Fruit fly (Drosophila melanogaster) S2 (cell line): ENCODE measurements around the gene Mp.

Experiments
- CG8478 ChIP-seq: fragments of >200 bp; optimal IDR thresholded peaks from 2 replicates; lab custom pipeline; 2018
- CTCF ChIP-seq, 2 experiments: fragments of >200 bp; optimal IDR thresholded peaks; 2 replicates each; lab custom pipeline; 2018

Mp gene

dm6 chr3L:7069099-7069498 lies 70.5 kb downstream of the Mp start, which contains the start of gene CG32391:
Gene CG32391 (minus strand): TSS chr3L:7069199.
- no peak for TF ChIP-seq CG8478
- no peak for TF ChIP-seq CTCF (optimal IDR thresholded peaks at IDR 0.05; lab: Kevin White, UChicago)

DNA sequence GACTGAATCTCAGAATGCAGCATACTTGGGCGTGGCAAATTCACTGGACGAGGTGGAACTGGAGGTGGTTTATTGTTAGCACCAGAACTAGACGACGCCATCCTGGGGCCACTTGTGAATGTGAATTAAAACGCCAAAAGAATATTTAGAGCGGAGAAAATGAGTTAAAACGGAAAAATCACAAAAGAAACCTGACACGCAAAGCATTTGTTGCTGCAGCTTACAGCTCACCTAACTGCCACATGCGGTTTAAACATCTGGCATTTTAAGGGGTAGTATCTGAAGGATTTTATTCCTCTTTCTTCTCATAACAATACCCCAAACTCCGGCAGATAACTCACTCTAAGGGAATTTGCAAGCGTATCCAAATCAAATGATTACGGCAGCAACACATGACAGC lies 76.5 kb downstream of the Mp start, which contains the start of gene CG34030:
CG34030 (minus strand) TSS at position 101 of the 400 bp plus-strand sequence.
- TF ChIP-seq CTCF (optimal IDR thresholded peaks at IDR 0.05; lab: Kevin White, UChicago), result no peak
- TF ChIP-seq CG8478, result no peak

- no peak for TF ChIP-seq CG8478
- TF ChIP-seq CTCF (optimal IDR thresholded peaks at IDR 0.05; lab: Kevin White, UChicago), result no peak
Measured at dm6 chr3L:7077258-7077657, 78.6 kb downstream of the Mp start, which contains the start of gene CG8641. Gene CG8641 (minus strand): TSS chr3L:7077462.

- no peak for TF ChIP-seq CG8478
- TF ChIP-seq CTCF (optimal IDR thresholded peaks at IDR 0.05; lab: Kevin White, UChicago), result no peak
Measured at dm6 chr3L:7082168-7082567, 83.5 kb downstream of the Mp start.

DNA sequence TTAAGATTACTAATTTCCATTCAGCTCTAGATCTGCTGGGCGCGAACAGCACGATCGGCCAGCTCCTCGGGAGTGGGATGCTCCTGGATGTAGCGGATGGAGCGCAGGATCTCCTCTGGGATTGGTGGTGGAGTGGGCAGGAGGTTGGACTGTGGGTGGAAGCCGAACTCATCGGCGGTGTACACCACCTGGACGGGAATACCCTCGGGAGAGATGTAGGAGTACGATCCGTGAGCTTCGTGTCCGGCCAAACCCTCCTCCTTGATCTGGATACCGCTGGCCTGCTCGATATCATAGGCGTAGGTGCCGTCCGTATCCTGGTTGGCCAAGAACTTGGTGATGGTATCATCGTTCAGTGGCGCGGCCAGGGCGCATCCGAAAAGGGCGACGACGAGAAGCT lies 87.5 kb downstream of the Mp start:
- no peak for TF ChIP-seq CG8478
- no peak for TF ChIP-seq CTCF (optimal IDR thresholded peaks at IDR 0.05; lab: Kevin White, UChicago)

DNA sequence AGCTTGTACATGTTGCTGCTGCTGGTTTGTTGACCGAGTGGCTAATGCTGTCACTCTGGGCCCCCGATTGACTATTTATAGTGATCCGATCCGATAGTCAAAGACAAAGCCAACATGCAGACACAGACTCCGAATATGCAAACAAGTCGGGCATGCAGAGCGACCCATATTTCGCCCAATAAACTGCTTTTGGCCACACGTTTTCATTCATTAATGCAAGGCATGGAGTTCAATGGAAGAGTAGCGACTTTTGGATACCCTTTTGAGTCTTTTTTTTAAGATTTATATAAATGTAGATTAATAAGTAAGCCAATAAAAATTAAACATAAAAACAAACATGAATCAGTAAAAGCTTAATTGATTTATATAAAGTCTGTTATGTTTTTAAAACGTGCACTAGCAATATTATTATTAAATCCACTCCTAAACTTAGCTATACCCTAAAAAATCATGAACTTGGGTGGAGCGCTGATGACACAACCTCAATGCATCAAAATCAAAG lies 88.0 kb downstream of the Mp start, which contains the start of gene Cpr65Ea:
Cpr65Ea (minus strand) TSS at position 51 of the 502 bp plus-strand sequence.
- no peak for TF ChIP-seq CTCF (optimal IDR thresholded peaks at IDR 0.05; lab: Kevin White, UChicago)
- no peak for TF ChIP-seq CG8478

DNA sequence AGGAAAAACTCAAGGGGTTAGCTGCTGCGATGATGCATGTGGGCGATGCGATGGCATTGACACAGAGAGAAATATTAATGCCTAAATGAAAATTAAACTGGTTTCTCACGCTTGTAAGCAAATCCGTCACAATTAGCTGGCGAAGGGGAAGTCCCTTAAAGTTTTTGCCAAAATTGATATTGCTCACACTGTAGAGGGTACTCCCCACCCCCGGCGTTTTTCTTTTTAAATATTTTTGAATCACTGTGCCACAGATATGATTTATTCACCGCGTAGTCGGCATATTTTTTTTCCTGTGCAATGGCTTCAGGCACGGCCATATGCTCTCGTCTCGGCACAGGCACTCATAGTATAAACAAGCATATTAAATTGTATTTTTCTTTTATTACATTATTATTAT lies 88.7 kb downstream of the Mp start:
- TF ChIP-seq CG8478, result no peak
- TF ChIP-seq CTCF (optimal IDR thresholded peaks at IDR 0.05; lab: Kevin White, UChicago), result no peak

dm6 chr3L:7088687-7089086 lies 90.0 kb downstream of the Mp start, which contains the start of gene Cpr65Eb:
Gene Cpr65Eb (minus strand): TSS chr3L:7088787.
- TF ChIP-seq CG8478 (no peak), CTCF (optimal IDR thresholded peaks at IDR 0.05; lab: Kevin White, UChicago) (no peak)

DNA sequence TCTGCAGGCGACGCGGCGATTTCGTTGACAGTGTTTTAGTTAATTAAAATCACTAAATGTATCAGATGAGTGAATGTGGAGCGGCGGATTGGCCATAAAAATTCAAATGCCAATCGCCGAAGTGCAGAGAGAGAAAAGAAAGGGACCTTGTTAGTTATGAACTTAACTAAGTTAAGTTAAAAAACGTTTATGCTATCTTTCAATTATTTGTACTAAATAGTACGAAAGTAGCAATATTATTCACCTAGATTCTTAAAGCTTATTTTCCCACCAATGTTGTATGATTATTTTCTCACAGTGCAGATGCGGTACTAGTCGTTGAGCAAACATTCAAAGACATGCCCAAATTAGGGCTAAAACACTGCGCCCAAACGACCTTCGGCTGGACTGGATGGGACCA lies 92.1 kb downstream of the Mp start:
- TF ChIP-seq CTCF (optimal IDR thresholded peaks at IDR 0.05; lab: Kevin White, UChicago) (no peak), CG8478 (no peak)

DNA sequence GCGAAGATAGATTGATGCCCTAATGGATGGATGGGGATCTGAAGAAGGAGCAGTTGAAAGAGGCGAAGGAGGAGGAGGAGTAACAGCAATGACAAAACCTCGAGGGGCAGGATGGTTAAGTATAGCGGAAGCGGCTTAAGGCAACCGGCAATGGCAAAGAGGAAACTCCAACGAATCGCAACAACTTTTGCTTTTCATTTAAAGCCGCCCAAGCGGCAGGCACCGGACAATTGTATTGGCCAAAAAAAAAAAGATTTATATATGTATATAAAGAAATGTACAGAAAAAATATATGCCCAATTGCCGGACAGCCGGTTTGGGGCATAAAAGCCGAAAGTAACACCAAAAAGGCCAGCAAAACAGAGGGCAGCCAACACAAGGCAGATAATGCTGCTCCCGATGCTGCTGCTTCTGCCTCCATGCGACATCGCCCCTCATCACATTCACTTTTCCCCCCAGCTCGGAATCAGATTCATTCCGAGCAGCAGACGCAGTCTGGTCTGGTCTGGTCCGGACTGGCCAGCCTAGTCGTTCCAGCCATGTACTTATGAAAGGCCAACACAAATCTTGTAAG lies 92.8 kb downstream of the Mp start:
- TF ChIP-seq CTCF (optimal IDR thresholded peaks at IDR 0.05; lab: Kevin White, UChicago), result no peak
- TF ChIP-seq CG8478, result no peak

DNA sequence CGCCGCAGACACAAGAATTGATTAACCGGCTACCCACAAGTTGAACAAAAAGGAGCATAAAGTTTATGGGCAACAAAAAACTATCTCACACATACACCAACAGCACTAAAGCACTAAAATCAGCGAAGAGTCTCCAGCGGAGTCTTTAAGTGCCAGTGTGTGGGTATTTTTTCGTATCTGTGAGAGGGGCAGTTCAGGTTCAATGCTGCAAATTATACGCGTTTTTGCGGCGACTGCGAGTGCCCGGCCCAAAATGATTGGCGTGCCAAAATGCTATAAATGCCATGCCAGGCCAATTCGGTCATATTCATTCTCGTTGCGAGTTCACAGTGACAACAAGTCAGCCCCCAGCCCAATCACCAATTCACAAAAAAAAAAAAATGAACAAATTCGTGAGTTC lies 94.3 kb downstream of the Mp start, which contains the start of gene Cpr65Ec:
Cpr65Ec (plus strand) TSS at position 301 of the 400 bp plus-strand sequence.
- no peak for TF ChIP-seq CTCF (optimal IDR thresholded peaks at IDR 0.05; lab: Kevin White, UChicago)

DNA sequence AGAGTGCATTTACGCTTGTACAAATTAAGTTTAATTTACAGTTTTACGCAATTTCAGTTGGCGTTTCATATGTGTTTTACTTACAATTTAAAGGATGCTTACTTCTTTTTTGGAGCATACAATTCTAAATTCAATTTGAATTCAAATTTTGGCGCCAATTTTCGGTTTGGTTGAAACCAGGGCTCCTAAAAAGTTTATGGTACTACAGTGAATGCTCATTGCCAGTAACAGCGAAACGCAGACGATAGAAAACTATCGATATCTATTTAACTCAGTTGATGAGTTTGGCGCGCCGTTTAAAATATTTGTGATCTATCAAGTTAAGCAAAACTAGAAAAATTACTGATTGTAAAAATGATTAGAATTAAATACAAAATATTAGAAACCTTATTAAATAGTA lies 95.4 kb downstream of the Mp start:
- TF ChIP-seq CTCF (optimal IDR thresholded peaks at IDR 0.05; lab: Kevin White, UChicago) (no peak), CG8478 (no peak)

- TF ChIP-seq CG8478, result no peak
- no peak for TF ChIP-seq CTCF (optimal IDR thresholded peaks at IDR 0.05; lab: Kevin White, UChicago)
Measured at dm6 chr3L:7094548-7095072, 96.0 kb downstream of the Mp start, which contains the start of gene form3. Gene form3 (plus strand): TSS chr3L:7094818.

dm6 chr3L:7096530-7096929 lies 97.9 kb downstream of the Mp start:
- TF ChIP-seq CG8478 (no peak), CTCF (optimal IDR thresholded peaks at IDR 0.05; lab: Kevin White, UChicago) (no peak)
